Fruit fly (Drosophila melanogaster): Measurements from ENCODE around the gene Dus2.

The Dus2 gene

dm6 chrX:14247035-14247786 lies 9.4 kb downstream of the Dus2 start, which contains the start of gene mud (continued):
- TF ChIP-seq hb (GFP tag; IDR thresholded peaks at IDR 0.05; ENCODE audit: partially characterized antibody) (peak; percentile 77), dati (GFP tag; IDR thresholded peaks at IDR 0.05) (no peak), sima (GFP tag; optimal IDR thresholded peaks at IDR 0.05) (no peak), tna (GFP tag; IDR thresholded peaks at IDR 0.05; ENCODE audit: partially characterized antibody) (peak; percentile 68), Doc3 (GFP tag; IDR thresholded peaks at IDR 0.05; ENCODE audit: partially characterized antibody) (peak; percentile 45; the same call in 1 of the 3 replicates), CG4404 (GFP tag; IDR thresholded peaks at IDR 0.05) (peak; percentile 31; the same call in 1 of the 2 replicates), NC2α (GFP tag; optimal IDR thresholded peaks at IDR 0.05) (no peak), Dll (GFP tag; IDR thresholded peaks at IDR 0.05; ENCODE audit: partially characterized antibody) (peak; percentile 67), insv (GFP tag; optimal IDR thresholded peaks at IDR 0.05) (peak in 1 of 2 experiments; percentile 14), fd96Cb (tag; optimal IDR thresholded peaks at IDR 0.05) (no peak), Hsf (GFP tag; optimal IDR thresholded peaks at IDR 0.05) (no peak), MESR4 (GFP tag; optimal IDR thresholded peaks at IDR 0.05) (no peak), lab (GFP tag; optimal IDR thresholded peaks at IDR 0.05) (peak; percentile 4), CG2129 (GFP tag; IDR thresholded peaks at IDR 0.05; ENCODE audit: partially characterized antibody) (peak; percentile 39; the same call in 1 of the 2 replicates), CG12942 (GFP tag; optimal IDR thresholded peaks at IDR 0.05) (peak; percentile 3), ERR (GFP tag; optimal IDR thresholded peaks at IDR 0.05) (no peak), CG6689 (GFP tag; IDR thresholded peaks at IDR 0.05) (0 out of 2 replicates have a peak, but pooled peaks have one; percentile 36), CG17361 (GFP tag; IDR thresholded peaks at IDR 0.05) (no peak; the same call in 2 of the 3 replicates), CrebB (tag; optimal IDR thresholded peaks at IDR 0.05) (no peak), CG2678 (tag; optimal IDR thresholded peaks at IDR 0.05) (no peak), sim (GFP tag; IDR thresholded peaks at IDR 0.05) (no peak), salm (tag; optimal IDR thresholded peaks at IDR 0.05) (no peak), HLH3B (GFP tag; IDR thresholded peaks at IDR 0.05) (no peak), Dp (GFP tag; optimal IDR thresholded peaks at IDR 0.05) (peak; percentile 74), CG3995 (GFP tag; optimal IDR thresholded peaks at IDR 0.05) (no peak), pfk (GFP tag; optimal IDR thresholded peaks at IDR 0.05) (no peak), CG14441 (GFP tag; IDR thresholded peaks at IDR 0.05) (peak; percentile 50; the same call in 1 of the 2 replicates), CG11560 (tag; IDR thresholded peaks at IDR 0.05) (no peak), CG11398 (GFP tag; optimal IDR thresholded peaks at IDR 0.05) (no peak), CG8765 (GFP tag; IDR thresholded peaks at IDR 0.05) (no peak), CG15073 (GFP tag; optimal IDR thresholded peaks at IDR 0.05) (no peak), kah (GFP tag; optimal IDR thresholded peaks at IDR 0.05) (no peak), CG2889 (GFP tag; IDR thresholded peaks at IDR 0.05) (no peak), CG7372 (GFP tag; IDR thresholded peaks at IDR 0.05) (no peak), repo (GFP tag; optimal IDR thresholded peaks at IDR 0.05) (no peak), dysf (GFP tag; IDR thresholded peaks at IDR 0.05) (0 out of 3 replicates have a peak, but pooled peaks have one; percentile 34), yki (optimal IDR thresholded peaks at IDR 0.05) (no peak), wek (GFP tag; optimal IDR thresholded peaks at IDR 0.05) (peak; percentile 54), E2f1 (GFP tag; IDR thresholded peaks at IDR 0.05) (no peak), CG2875 (GFP tag; optimal IDR thresholded peaks at IDR 0.05) (no peak), ftz-f1 (GFP tag; optimal IDR thresholded peaks at IDR 0.05) (no peak), CG4617 (GFP tag; optimal IDR thresholded peaks at IDR 0.05; ENCODE audit: borderline replicate concordance) (no peak), trh (GFP tag; optimal IDR thresholded peaks at IDR 0.05) (no peak), CG34376 (GFP tag; optimal IDR thresholded peaks at IDR 0.05) (no peak), pan (optimal IDR thresholded peaks at IDR 0.05) (no peak), pan (GFP tag; optimal IDR thresholded peaks at IDR 0.05 in 1 of 2, IDR thresholded peaks at IDR 0.05 in 1 of 2) (peak in 1 of 2 experiments; percentile 21), Drgx (GFP tag; IDR thresholded peaks at IDR 0.05) (no peak), slp2 (GFP tag; optimal IDR thresholded peaks at IDR 0.05) (no peak), tin (GFP tag; optimal IDR thresholded peaks at IDR 0.05) (peak; percentile 6), CG4282 (GFP tag; optimal IDR thresholded peaks at IDR 0.05) (no peak)

Measured in whole organism, embryonic.